Worm (Caenorhabditis elegans) whole organism, L1 larva: ENCODE measurements around the gene grd-12.

Experiments used
- egl-27 ChIP-seq, 2 experiments: fragments of 150-350 bp in 1 of 2; sonication (generic microtip); optimal IDR thresholded peaks; 3 replicates each; lab custom pipeline; 2017 to 2018; ENCODE audit warnings: missing biosample characterization in 2 of 2, missing genetic modification characterization in 2 of 2, missing genetic modification reagents in 2 of 2
- elt-3 ChIP-seq, 6 experiments: fragments of 150-350 bp in 1 of 6; sonication (generic microtip); optimal IDR thresholded peaks; 2 replicates each; lab custom pipeline; 2017 to 2018; ENCODE audit warnings: missing biosample characterization in 6 of 6, missing genetic modification characterization in 6 of 6, inconsistent platforms in 1 of 6
- fkh-10 ChIP-seq: sonication (generic microtip); optimal IDR thresholded peaks from 2 replicates; lab custom pipeline; 2017; ENCODE audit warnings: missing biosample characterization, missing genetic modification reagents, missing genetic modification characterization
- fos-1 ChIP-seq: fragments of 150-350 bp; optimal IDR thresholded peaks from 2 replicates; lab custom pipeline; 2014; ENCODE audit warnings: missing biosample characterization, missing genetic modification characterization
- jun-1 ChIP-seq: fragments of 150-350 bp; optimal IDR thresholded peaks from 2 replicates; lab custom pipeline; 2014; ENCODE audit warnings: missing biosample characterization, missing genetic modification reagents, missing genetic modification characterization
- lin-35 ChIP-seq, 2 experiments: fragments of 150-350 bp; optimal IDR thresholded peaks; 2 replicates each; lab custom pipeline; 2014; ENCODE audit warnings: missing biosample characterization in 2 of 2, missing genetic modification characterization in 2 of 2, missing genetic modification reagents in 2 of 2
- nhr-11 ChIP-seq: fragments of 150-350 bp; optimal IDR thresholded peaks from 2 replicates; lab custom pipeline; 2014; ENCODE audit warnings: missing biosample characterization, missing genetic modification characterization
- pqm-1 ChIP-seq: sonication (generic microtip); optimal IDR thresholded peaks from 3 replicates; lab custom pipeline; 2017; ENCODE audit warnings: missing biosample characterization, missing genetic modification characterization
- rnt-1 ChIP-seq: sonication (generic microtip); optimal IDR thresholded peaks from 2 replicates; lab custom pipeline; 2016; ENCODE audit warnings: mild to moderate bottlenecking, missing genetic modification characterization, moderate library complexity, missing compliant biosample characterization
- skn-1 ChIP-seq: fragments of 150-350 bp; optimal IDR thresholded peaks from 2 replicates; lab custom pipeline; 2014; ENCODE audit warnings: missing biosample characterization, missing genetic modification characterization
- snpc-4 ChIP-seq: fragments of 150-350 bp; optimal IDR thresholded peaks from 2 replicates; lab custom pipeline; 2014; ENCODE audit warnings: missing biosample characterization, missing genetic modification characterization
- sptf-1 ChIP-seq: fragments of 150-350 bp; optimal IDR thresholded peaks from 2 replicates; lab custom pipeline; 2014; ENCODE audit warnings: missing biosample characterization, missing genetic modification characterization

- TF ChIP-seq snpc-4 (no peak), skn-1 (tag; lab: Kevin White, UChicago) (no peak), sptf-1 (tag; lab: Kevin White, UChicago) (no peak), nhr-11 (no peak), jun-1 (no peak), rnt-1 (no peak), egl-27 (tag; optimal IDR thresholded peaks at IDR 0.05; lab: Kevin White, UChicago) (no peak), fkh-10 (GFP tag; lab: Kevin White, UChicago) (no peak), lin-35 (GFP tag; optimal IDR thresholded peaks at IDR 0.05; lab: Kevin White, UChicago) (no peak), elt-3 (tag; optimal IDR thresholded peaks at IDR 0.05; lab: Kevin White, UChicago) (no peak), fos-1 (tag; lab: Kevin White, UChicago) (no peak), pqm-1 (tag; lab: Kevin White, UChicago) (no peak)
Observed at ce11 chrV:14945124-14945523, 33.2 kb upstream of the grd-12 start.
